Worm (Caenorhabditis elegans): ENCODE data around the gene ubl-1.

Gene ubl-1

ce11 chrIII:3112001-3112400 is 43.9 kb downstream of the ubl-1 start (continued):
- TF ChIP-seq attf-6 (GFP tag; IDR thresholded peaks at IDR 0.05) (0 out of 2 replicates have a peak, but pooled peaks have one; percentile 16), nfya-1 (tag; optimal IDR thresholded peaks at IDR 0.05; ENCODE audit: borderline replicate concordance, insufficient read depth) (no peak), ztf-26 (tag; optimal IDR thresholded peaks at IDR 0.05) (no peak), ets-4 (GFP tag; optimal IDR thresholded peaks at IDR 0.05) (no peak), zim-3 (tag; optimal IDR thresholded peaks at IDR 0.05) (no peak), ceh-58 (GFP tag; IDR thresholded peaks at IDR 0.05) (no peak)

- TF ChIP-seq madf-8 (GFP tag; conservative IDR thresholded peaks at IDR 0.05): no peak
- TF ChIP-seq fkh-3 (tag; optimal IDR thresholded peaks at IDR 0.05): no peak
- no peak for TF ChIP-seq attf-3 (GFP tag; conservative IDR thresholded peaks at IDR 0.05)
- TF ChIP-seq egl-18 (GFP tag; IDR thresholded peaks at IDR 0.05): no peak
- no peak for TF ChIP-seq unc-130 (GFP tag; optimal IDR thresholded peaks at IDR 0.05)
- TF ChIP-seq ZK185.1 (tag; optimal IDR thresholded peaks at IDR 0.05; ENCODE audit: poor library complexity, severe bottlenecking): no peak
- TF ChIP-seq B0261.1 (tag; optimal IDR thresholded peaks at IDR 0.05): no peak
These were observed 44.5 kb downstream of the ubl-1 start for ce11 chrIII:3112616-3113015.

- TF ChIP-seq mes-4 (tag; optimal IDR thresholded peaks at IDR 0.05) (no peak), atf-7 (tag; optimal IDR thresholded peaks at IDR 0.05) (peak; percentile 23), lag-1 (GFP tag; IDR thresholded peaks at IDR 0.05) (no peak), rec-8 (tag; optimal IDR thresholded peaks at IDR 0.05) (no peak), snpc-1.3 (tag; optimal IDR thresholded peaks at IDR 0.05; ENCODE audit: insufficient read depth) (no peak), ceh-100 (GFP tag; IDR thresholded peaks at IDR 0.05) (no peak), athp-1 (tag; optimal IDR thresholded peaks at IDR 0.05) (no peak), attf-3 (GFP tag; conservative IDR thresholded peaks at IDR 0.05) (no peak), cebp-1 (GFP tag; IDR thresholded peaks at IDR 0.05) (no peak), cebp-1 (tag; optimal IDR thresholded peaks at IDR 0.05) (peak; percentile 15), nhr-80 (tag; optimal IDR thresholded peaks at IDR 0.05) (peak; percentile 91), hsf-1 (GFP tag; IDR thresholded peaks at IDR 0.05) (no peak), K12H6.12 (tag; optimal IDR thresholded peaks at IDR 0.05) (no peak), F57C9.4 (tag; optimal IDR thresholded peaks at IDR 0.05) (no peak), egrh-3 (GFP tag; IDR thresholded peaks at IDR 0.05) (no peak), tlf-1 (GFP tag; optimal IDR thresholded peaks at IDR 0.05) (no peak), ceh-27 (GFP tag; optimal IDR thresholded peaks at IDR 0.05) (no peak), him-1 (tag; optimal IDR thresholded peaks at IDR 0.05) (no peak), sea-2 (GFP tag; IDR thresholded peaks at IDR 0.05) (no peak)
These were observed 48.9 kb downstream of the ubl-1 start for ce11 chrIII:3116969-3117368.
